Fruit fly (Drosophila melanogaster): Measurements from ENCODE around the gene Pcyt2.

Gene Pcyt2

dm6 chr3L:1546349-1547116 is 6.8 kb upstream of the Pcyt2 start (continued):
- TF ChIP-seq dan (GFP tag; IDR thresholded peaks at IDR 0.05) (no peak), Antp (GFP tag; optimal IDR thresholded peaks at IDR 0.05) (no peak), cas (GFP tag; IDR thresholded peaks at IDR 0.05) (no peak), cwo (GFP tag; optimal IDR thresholded peaks at IDR 0.05) (peak; percentile 76), nom (GFP tag; optimal IDR thresholded peaks at IDR 0.05) (peak; percentile 71), crp (GFP tag; optimal IDR thresholded peaks at IDR 0.05) (peak in 1 of 2 experiments; percentile 78), CG11696 (GFP tag; IDR thresholded peaks at IDR 0.05) (no peak), CG9876 (GFP tag; optimal IDR thresholded peaks at IDR 0.05) (no peak), Sox100B (GFP tag; optimal IDR thresholded peaks at IDR 0.05) (no peak), CG4820 (GFP tag; optimal IDR thresholded peaks at IDR 0.05) (no peak), Sry-δ (GFP tag; optimal IDR thresholded peaks at IDR 0.05) (no peak), CG13775 (GFP tag; optimal IDR thresholded peaks at IDR 0.05) (no peak), lbe (GFP tag; optimal IDR thresholded peaks at IDR 0.05) (peak; percentile 12), CG18262 (tag; optimal IDR thresholded peaks at IDR 0.05) (peak; percentile 24), CG3995 (GFP tag; optimal IDR thresholded peaks at IDR 0.05) (no peak), Awh (GFP tag; IDR thresholded peaks at IDR 0.05) (no peak; the same call in 1 of the 2 replicates), scrt (GFP tag; optimal IDR thresholded peaks at IDR 0.05) (no peak), CG15479 (GFP tag; optimal IDR thresholded peaks at IDR 0.05) (peak; percentile 52), Ssrp (tag; optimal IDR thresholded peaks at IDR 0.05) (no peak), salm (tag; optimal IDR thresholded peaks at IDR 0.05) (no peak), dysf (GFP tag; IDR thresholded peaks at IDR 0.05) (no peak), HLH3B (GFP tag; IDR thresholded peaks at IDR 0.05) (no peak), Ets97D (GFP tag; optimal IDR thresholded peaks at IDR 0.05) (no peak), CG12071 (GFP tag; optimal IDR thresholded peaks at IDR 0.05) (peak; percentile 5), D (optimal IDR thresholded peaks at IDR 0.05) (peak; percentile 58), D (GFP tag; optimal IDR thresholded peaks at IDR 0.05) (no peak), CG2712 (tag; optimal IDR thresholded peaks at IDR 0.05) (peak; percentile 21), CG32532 (GFP tag; IDR thresholded peaks at IDR 0.05) (0 out of 2 replicates have a peak, but pooled peaks have one; percentile 4), zen2 (GFP tag; IDR thresholded peaks at IDR 0.05; ENCODE audit: partially characterized antibody) (peak; percentile 63; the same call in 1 of the 3 replicates), CG10267 (tag; optimal IDR thresholded peaks at IDR 0.05) (no peak), CG10979 (tag; optimal IDR thresholded peaks at IDR 0.05) (peak; percentile 19), Xrp1 (GFP tag; IDR thresholded peaks at IDR 0.05) (no peak), Ets65A (GFP tag) (peak; percentile 70), CG6654 (GFP tag; optimal IDR thresholded peaks at IDR 0.05) (no peak), CG1603 (tag; optimal IDR thresholded peaks at IDR 0.05) (no peak), CkIIα-i1 (GFP tag; IDR thresholded peaks at IDR 0.05) (no peak), CG3281 (GFP tag; optimal IDR thresholded peaks at IDR 0.05) (no peak), CG11504 (tag; optimal IDR thresholded peaks at IDR 0.05) (no peak), HLHmδ (GFP tag; optimal IDR thresholded peaks at IDR 0.05) (no peak), TFAM (GFP tag; optimal IDR thresholded peaks at IDR 0.05) (no peak), CG1792 (GFP tag; optimal IDR thresholded peaks at IDR 0.05) (peak; percentile 12), CG7987 (GFP tag; optimal IDR thresholded peaks at IDR 0.05) (peak; percentile 43), chif (GFP tag; optimal IDR thresholded peaks at IDR 0.05) (no peak), Dfd (GFP tag; optimal IDR thresholded peaks at IDR 0.05) (no peak), Vsx1 (GFP tag; optimal IDR thresholded peaks at IDR 0.05) (peak; percentile 72), Oli (tag; optimal IDR thresholded peaks at IDR 0.05) (no peak), CG17568 (GFP tag; optimal IDR thresholded peaks at IDR 0.05) (peak; percentile 17), zfh1 (GFP tag; IDR thresholded peaks at IDR 0.05) (no peak), MESR4 (GFP tag; optimal IDR thresholded peaks at IDR 0.05) (peak; percentile 15)

Measured in whole organism, embryonic.